Worm (Caenorhabditis elegans) whole organism, early embryonic: ENCODE measurements around the gene srv-27.
"Not testable (repeated sequence)": the region's sequence is repeated elsewhere in the genome, so short reads cannot be mapped to it uniquely, and the experiment has no call there.

Source experiments
- B0310.2 ChIP-seq: sonication (generic microtip); optimal IDR thresholded peaks from 2 replicates; lab custom pipeline; 2016; ENCODE audit warnings: mild to moderate bottlenecking, missing genetic modification characterization, missing compliant biosample characterization
- F13C5.2 ChIP-seq: sonication (generic microtip); optimal IDR thresholded peaks from 2 replicates; lab custom pipeline; 2017; ENCODE audit warnings: mild to moderate bottlenecking, missing genetic modification characterization, inconsistent platforms, missing compliant biosample characterization
- aly-1 ChIP-seq: sonication (generic microtip); optimal IDR thresholded peaks from 2 replicates; lab custom pipeline; 2016; ENCODE audit warnings: missing genetic modification characterization, missing compliant biosample characterization
- ama-1 ChIP-seq: fragments of 150-350 bp; optimal IDR thresholded peaks from 2 replicates; lab custom pipeline; 2014
- ceh-13 ChIP-seq: fragments of 200-800 bp; sonication (Bioruptor generic); optimal IDR thresholded peaks from 2 replicates; lab custom pipeline; 2018; ENCODE audit warnings: mild to moderate bottlenecking, missing genetic modification characterization, missing compliant biosample characterization
- ceh-36 ChIP-seq: sonication (generic microtip); optimal IDR thresholded peaks from 2 replicates; lab custom pipeline; 2016; ENCODE audit warnings: missing genetic modification characterization, inconsistent platforms, missing compliant biosample characterization
- ets-7 ChIP-seq: sonication (generic microtip); optimal IDR thresholded peaks from 2 replicates; lab custom pipeline; 2016; ENCODE audit warnings: missing genotype, missing genetic modification characterization, missing compliant biosample characterization
- flt-1 ChIP-seq: fragments of 200-800 bp; sonication (Bioruptor generic); IDR thresholded peaks from 2 replicates; pipeline ENCODE4 v1.3.6; 2022; ENCODE audit warnings: missing genetic modification characterization, missing compliant biosample characterization
- hmbx-1 ChIP-seq: sonication (generic microtip); optimal IDR thresholded peaks from 2 replicates; lab custom pipeline; 2016; ENCODE audit warnings: mild to moderate bottlenecking, missing genetic modification characterization, missing compliant biosample characterization
- hmg-4 ChIP-seq: fragments of 200-800 bp; sonication (Bioruptor generic); optimal IDR thresholded peaks from 2 replicates; lab custom pipeline; 2018; ENCODE audit warnings: mild to moderate bottlenecking, missing genetic modification characterization, missing compliant biosample characterization
- hnd-1 ChIP-seq: sonication (generic microtip); optimal IDR thresholded peaks from 2 replicates; lab custom pipeline; 2016; ENCODE audit warnings: missing genetic modification characterization, missing compliant biosample characterization
- pes-1 ChIP-seq: fragments of 200-800 bp; sonication (Bioruptor generic); IDR thresholded peaks from 2 replicates; pipeline ENCODE4 v1.3.6; 2022; ENCODE audit warnings: missing genetic modification reagents, missing genetic modification characterization, missing compliant biosample characterization
- scrt-1 ChIP-seq: fragments of 200-800 bp; sonication (Bioruptor generic); IDR thresholded peaks from 2 replicates; pipeline ENCODE4 v1.3.6; 2022; ENCODE audit warnings: missing genetic modification characterization, missing compliant biosample characterization
- sea-1 ChIP-seq: fragments of 200-800 bp; sonication (Bioruptor generic); conservative IDR thresholded peaks from 2 replicates; pipeline ENCODE4 v1.3.6; 2022; ENCODE audit warnings: missing genetic modification characterization, missing compliant biosample characterization
- tbx-11 ChIP-seq: fragments of 200-800 bp; sonication (Bioruptor generic); IDR thresholded peaks from 2 replicates; pipeline ENCODE4 v1.3.6; 2022; ENCODE audit warnings: missing genetic modification characterization, missing compliant biosample characterization
- tbx-37 ChIP-seq: fragments of 200-800 bp; sonication (Bioruptor generic); conservative IDR thresholded peaks from 2 replicates; pipeline ENCODE4 v1.3.6; 2022; ENCODE audit warnings: missing genetic modification reagents, missing genetic modification characterization, missing compliant biosample characterization
- tra-4 ChIP-seq: sonication (generic microtip); optimal IDR thresholded peaks from 2 replicates; lab custom pipeline; 2017; ENCODE audit warnings: missing genetic modification characterization, missing compliant biosample characterization

Gene srv-27

ce11 chrIV:6266499-6266898 is 31.7 kb downstream of the srv-27 start, which contains the start of gene srv-29:
srv-29 (minus strand) TSS chrIV:6266599.
- TF ChIP-seq ets-7 (tag; lab: Kevin White, UChicago) (no peak), B0310.2 (tag; lab: Kevin White, UChicago) (no peak), F13C5.2 (tag; lab: Kevin White, UChicago) (no peak), hnd-1 (tag; lab: Kevin White, UChicago) (no peak), aly-1 (no peak), pes-1 (GFP tag; lab: Robert Waterston, UW) (no peak), tbx-37 (GFP tag; lab: Robert Waterston, UW) (no peak), ama-1 (lab: Kevin White, UChicago) (no peak), ceh-13 (GFP tag; lab: Kevin White, UChicago) (no peak), tra-4 (tag; lab: Kevin White, UChicago) (no peak), hmbx-1 (no peak)

ce11 chrIV:6263244-6263643 is 34.9 kb downstream of the srv-27 start, which contains the start of gene srv-28:
srv-28 (minus strand) TSS chrIV:6263344.
- TF ChIP-seq scrt-1 (GFP tag; lab: Robert Waterston, UW) (no peak), tra-4 (tag; lab: Kevin White, UChicago) (no peak), pes-1 (GFP tag; lab: Robert Waterston, UW) (no peak), hnd-1 (tag; lab: Kevin White, UChicago) (no peak), hmbx-1 (no peak), B0310.2 (tag; lab: Kevin White, UChicago) (no peak), ets-7 (tag; lab: Kevin White, UChicago) (no peak), flt-1 (no peak), ama-1 (lab: Kevin White, UChicago) (no peak), ceh-36 (tag; lab: Kevin White, UChicago) (no peak), F13C5.2 (tag; lab: Kevin White, UChicago) (no peak), sea-1 (GFP tag; lab: Robert Waterston, UW) (no peak), aly-1 (no peak), tbx-37 (GFP tag; lab: Robert Waterston, UW) (no peak), hmg-4 (GFP tag; lab: Kevin White, UChicago) (no peak)

- TF ChIP-seq tra-4 (tag; lab: Kevin White, UChicago), result no peak
- TF ChIP-seq aly-1, result no peak
- TF ChIP-seq hmbx-1, result no peak
- no peak for TF ChIP-seq sea-1 (GFP tag; lab: Robert Waterston, UW)
- no peak for TF ChIP-seq ama-1 (lab: Kevin White, UChicago)
- no peak for TF ChIP-seq tbx-37 (GFP tag; lab: Robert Waterston, UW)
- no peak for TF ChIP-seq ets-7 (tag; lab: Kevin White, UChicago)
Observed at ce11 chrIV:6259732-6260131, 38.4 kb downstream of the srv-27 start, which contains the start of gene nlp-16. nlp-16 (minus strand) TSS chrIV:6259832.

- no peak for TF ChIP-seq ceh-13 (GFP tag; lab: Kevin White, UChicago)
- TF ChIP-seq tra-4 (tag; lab: Kevin White, UChicago), result no peak
- TF ChIP-seq aly-1, result no peak
- no peak for TF ChIP-seq ama-1 (lab: Kevin White, UChicago)
- no peak for TF ChIP-seq hmbx-1
- TF ChIP-seq scrt-1 (GFP tag; lab: Robert Waterston, UW), result no peak
- no peak for TF ChIP-seq ceh-36 (tag; lab: Kevin White, UChicago)
- no peak for TF ChIP-seq F13C5.2 (tag; lab: Kevin White, UChicago)
- TF ChIP-seq sea-1 (GFP tag; lab: Robert Waterston, UW), result no peak
- no peak for TF ChIP-seq tbx-11 (GFP tag; lab: Robert Waterston, UW)
- TF ChIP-seq B0310.2 (tag; lab: Kevin White, UChicago), result no peak
- TF ChIP-seq hmg-4 (GFP tag; lab: Kevin White, UChicago), result no peak
- no peak for TF ChIP-seq tbx-37 (GFP tag; lab: Robert Waterston, UW)
- no peak for TF ChIP-seq ets-7 (tag; lab: Kevin White, UChicago)
- no peak for TF ChIP-seq pes-1 (GFP tag; lab: Robert Waterston, UW)
- TF ChIP-seq flt-1, result no peak
- no peak for TF ChIP-seq hnd-1 (tag; lab: Kevin White, UChicago)
Observed at ce11 chrIV:6258967-6259366, 39.2 kb downstream of the srv-27 start.

ce11 chrIV:6254635-6255034 is 43.5 kb downstream of the srv-27 start, which contains the start of gene T13A10.64:
T13A10.64 (plus strand) TSS chrIV:6254935.
- no peak for TF ChIP-seq tbx-11 (GFP tag; lab: Robert Waterston, UW)
- TF ChIP-seq F13C5.2 (tag; lab: Kevin White, UChicago), result no peak
- no peak for TF ChIP-seq hmg-4 (GFP tag; lab: Kevin White, UChicago)
- TF ChIP-seq scrt-1 (GFP tag; lab: Robert Waterston, UW), result no peak
- TF ChIP-seq B0310.2 (tag; lab: Kevin White, UChicago), result no peak
- no peak for TF ChIP-seq flt-1
- no peak for TF ChIP-seq pes-1 (GFP tag; lab: Robert Waterston, UW)
- no peak for TF ChIP-seq ceh-36 (tag; lab: Kevin White, UChicago)
- TF ChIP-seq tbx-37 (GFP tag; lab: Robert Waterston, UW), result no peak
- TF ChIP-seq tra-4 (tag; lab: Kevin White, UChicago), result no peak
- TF ChIP-seq hmbx-1, result no peak
- TF ChIP-seq sea-1 (GFP tag; lab: Robert Waterston, UW), result no peak
- TF ChIP-seq ets-7 (tag; lab: Kevin White, UChicago), result no peak
- TF ChIP-seq ceh-13 (GFP tag; lab: Kevin White, UChicago), result no peak
- TF ChIP-seq hnd-1 (tag; lab: Kevin White, UChicago), result no peak
- no peak for TF ChIP-seq aly-1
- TF ChIP-seq ama-1 (lab: Kevin White, UChicago), result no peak

ce11 chrIV:6253000-6253399 is 45.2 kb downstream of the srv-27 start, which contains the start of gene T13A10.2:
T13A10.2 (plus strand) TSS chrIV:6253300.
- TF ChIP-seq hmbx-1; pes-1 (GFP tag; lab: Robert Waterston, UW); ama-1 (lab: Kevin White, UChicago): not testable (repeated sequence)

ce11 chrIV:6249591-6249990 is 48.6 kb downstream of the srv-27 start, which contains the start of gene F58F9.1:
F58F9.1 (plus strand) TSS chrIV:6249841.
- no peak for TF ChIP-seq tbx-11 (GFP tag; lab: Robert Waterston, UW)
- TF ChIP-seq tbx-37 (GFP tag; lab: Robert Waterston, UW), result no peak
- TF ChIP-seq hmbx-1, result no peak
- no peak for TF ChIP-seq tra-4 (tag; lab: Kevin White, UChicago)
- no peak for TF ChIP-seq aly-1
- no peak for TF ChIP-seq B0310.2 (tag; lab: Kevin White, UChicago)
- no peak for TF ChIP-seq F13C5.2 (tag; lab: Kevin White, UChicago)
- no peak for TF ChIP-seq ama-1 (lab: Kevin White, UChicago)
- TF ChIP-seq hnd-1 (tag; lab: Kevin White, UChicago), result no peak
- no peak for TF ChIP-seq pes-1 (GFP tag; lab: Robert Waterston, UW)
- no peak for TF ChIP-seq sea-1 (GFP tag; lab: Robert Waterston, UW)
- no peak for TF ChIP-seq hmg-4 (GFP tag; lab: Kevin White, UChicago)
- TF ChIP-seq ceh-36 (tag; lab: Kevin White, UChicago), result no peak
- TF ChIP-seq ceh-13 (GFP tag; lab: Kevin White, UChicago), result no peak
- TF ChIP-seq flt-1, result no peak
